Worm (Caenorhabditis elegans) whole organism, L1 larva: ENCODE measurements around the gene W01B6.3.

Experiments
- C04F5.9 ChIP-seq: sonication (generic microtip); optimal IDR thresholded peaks from 2 replicates; lab custom pipeline; 2016; ENCODE audit warnings: missing genetic modification characterization, missing compliant biosample characterization
- C16A3.4 ChIP-seq: fragments of 150-350 bp; optimal IDR thresholded peaks from 2 replicates; lab custom pipeline; 2014; ENCODE audit warnings: missing biosample characterization, missing genetic modification characterization
- C34B4.2 ChIP-seq: sonication (generic microtip); optimal IDR thresholded peaks from 2 replicates; lab custom pipeline; 2017; ENCODE audit warnings: mild to moderate bottlenecking, missing genetic modification characterization, missing compliant biosample characterization
- F16B12.6 ChIP-seq: fragments of 150-350 bp; optimal IDR thresholded peaks from 2 replicates; lab custom pipeline; 2014; ENCODE audit warnings: missing biosample characterization, missing genetic modification characterization
- Y116A8C.19 ChIP-seq: sonication (generic microtip); optimal IDR thresholded peaks from 2 replicates; lab custom pipeline; 2016; ENCODE audit warnings: missing compliant biosample characterization, missing genetic modification characterization, borderline replicate concordance
- aha-1 ChIP-seq: fragments of 150-350 bp; optimal IDR thresholded peaks from 2 replicates; lab custom pipeline; 2014; ENCODE audit warnings: missing biosample characterization, missing genetic modification characterization
- alr-1 ChIP-seq: fragments of 200-800 bp; sonication (Bioruptor generic); optimal IDR thresholded peaks from 2 replicates; lab custom pipeline; 2018; ENCODE audit warnings: borderline replicate concordance, mild to moderate bottlenecking, missing genetic modification characterization, missing compliant biosample characterization
- ama-1 ChIP-seq: fragments of 150-350 bp; optimal IDR thresholded peaks from 2 replicates; lab custom pipeline; 2014
- blmp-1 ChIP-seq: fragments of 150-350 bp; optimal IDR thresholded peaks from 2 replicates; lab custom pipeline; 2014; ENCODE audit warnings: missing biosample characterization, missing genetic modification characterization
- ceh-63 ChIP-seq: fragments of 200-800 bp; sonication (Bioruptor generic); optimal IDR thresholded peaks from 2 replicates; lab custom pipeline; 2018; ENCODE audit warnings: mild to moderate bottlenecking, missing genetic modification characterization, missing compliant biosample characterization
- ceh-8 ChIP-seq: fragments of 200-800 bp; sonication (Bioruptor generic); optimal IDR thresholded peaks from 2 replicates; lab custom pipeline; 2018; ENCODE audit warnings: mild to moderate bottlenecking, missing genetic modification characterization, moderate library complexity, missing compliant biosample characterization
- ceh-88 ChIP-seq: fragments of 200-800 bp; sonication (Bioruptor generic); IDR thresholded peaks from 2 replicates; pipeline ENCODE4 v1.3.6; 2022; ENCODE audit warnings: missing genetic modification characterization, missing compliant biosample characterization
- dsc-1 ChIP-seq: sonication (generic microtip); optimal IDR thresholded peaks from 2 replicates; lab custom pipeline; 2016; ENCODE audit warnings: mild to moderate bottlenecking, missing genetic modification characterization, missing compliant biosample characterization
- efl-1 ChIP-seq, 4 experiments: fragments of 150-350 bp; optimal IDR thresholded peaks in 3 of 4; peaks in 1 of 4; 1 replicate in 1 of 4; 2 replicates in 3 of 4; lab custom pipeline; 2014; ENCODE audit warnings: missing biosample characterization in 2 of 4, missing genetic modification characterization in 2 of 4, missing genetic modification reagents in 2 of 4
- egl-27 ChIP-seq, 2 experiments: fragments of 150-350 bp in 1 of 2; sonication (generic microtip); optimal IDR thresholded peaks; 3 replicates each; lab custom pipeline; 2017 to 2018; ENCODE audit warnings: missing biosample characterization in 2 of 2, missing genetic modification characterization in 2 of 2, missing genetic modification reagents in 2 of 2
- elt-2 ChIP-seq: sonication (generic microtip); optimal IDR thresholded peaks from 2 replicates; lab custom pipeline; 2016; ENCODE audit warnings: missing genetic modification characterization, mild to moderate bottlenecking, inconsistent platforms, missing compliant biosample characterization, missing genetic modification reagents
- fkh-8 ChIP-seq: sonication (generic microtip); optimal IDR thresholded peaks from 2 replicates; lab custom pipeline; 2016; ENCODE audit warnings: mild to moderate bottlenecking, missing genetic modification characterization, missing compliant biosample characterization
- fos-1 ChIP-seq: fragments of 150-350 bp; optimal IDR thresholded peaks from 2 replicates; lab custom pipeline; 2014; ENCODE audit warnings: missing biosample characterization, missing genetic modification characterization
- grh-1 ChIP-seq: fragments of 200-800 bp; sonication (Bioruptor generic); IDR thresholded peaks from 2 replicates; pipeline ENCODE4 v1.3.6; 2022; ENCODE audit warnings: missing genetic modification reagents, missing genetic modification characterization, missing compliant biosample characterization
- hlh-17 ChIP-seq: fragments of 200-800 bp; sonication (Bioruptor generic); optimal IDR thresholded peaks from 2 replicates; lab custom pipeline; 2018; ENCODE audit warnings: missing genetic modification characterization, mild to moderate bottlenecking, missing compliant biosample characterization, moderate library complexity, borderline replicate concordance
- isw-1 ChIP-seq: fragments of 200-800 bp; sonication (Bioruptor generic); IDR thresholded peaks from 2 replicates; pipeline ENCODE4 v1.3.6; 2022; ENCODE audit warnings: missing genetic modification characterization, missing compliant biosample characterization
- lin-14 ChIP-seq: fragments of 200-800 bp; sonication (Bioruptor generic); optimal IDR thresholded peaks from 2 replicates; lab custom pipeline; 2018; ENCODE audit warnings: mild to moderate bottlenecking, missing genetic modification characterization, moderate library complexity, missing compliant biosample characterization
- lsy-2 ChIP-seq, 2 experiments: fragments of 150-350 bp; optimal IDR thresholded peaks; 2 replicates each; lab custom pipeline; 2014; ENCODE audit warnings: missing biosample characterization in 2 of 2, missing genetic modification characterization in 2 of 2
- mab-9 ChIP-seq: fragments of 200-800 bp; sonication (Bioruptor generic); IDR thresholded peaks from 2 replicates; pipeline ENCODE4 v1.3.6; 2022; ENCODE audit warnings: missing genetic modification reagents, missing genetic modification characterization, missing compliant biosample characterization
- mdl-1 ChIP-seq, 2 experiments: fragments of 150-350 bp; optimal IDR thresholded peaks; 2 replicates each; lab custom pipeline; 2014 to 2017; ENCODE audit warnings: missing biosample characterization in 2 of 2, missing genetic modification characterization in 2 of 2, inconsistent platforms in 1 of 2
- mep-1 ChIP-seq: fragments of 150-350 bp; optimal IDR thresholded peaks from 2 replicates; lab custom pipeline; 2014; ENCODE audit warnings: missing biosample characterization, missing genetic modification characterization
- nhr-11 ChIP-seq: fragments of 150-350 bp; optimal IDR thresholded peaks from 2 replicates; lab custom pipeline; 2014; ENCODE audit warnings: missing biosample characterization, missing genetic modification characterization
- nhr-12 ChIP-seq: sonication (generic microtip); optimal IDR thresholded peaks from 2 replicates; lab custom pipeline; 2017; ENCODE audit warnings: missing biosample characterization, missing genetic modification characterization
- nhr-20 ChIP-seq: sonication (generic microtip); optimal IDR thresholded peaks from 2 replicates; lab custom pipeline; 2016; ENCODE audit warnings: mild to moderate bottlenecking, missing genetic modification characterization, missing compliant biosample characterization
- nhr-90 ChIP-seq: sonication (generic microtip); optimal IDR thresholded peaks from 2 replicates; lab custom pipeline; 2016; ENCODE audit warnings: mild to moderate bottlenecking, missing genetic modification characterization, missing compliant biosample characterization; ENCODE audit not compliant: poor library complexity
- pax-3 ChIP-seq: fragments of 200-800 bp; sonication (Bioruptor generic); optimal IDR thresholded peaks from 2 replicates; lab custom pipeline; 2018; ENCODE audit warnings: mild to moderate bottlenecking, missing genetic modification characterization, moderate library complexity, missing compliant biosample characterization
- rnt-1 ChIP-seq: sonication (generic microtip); optimal IDR thresholded peaks from 2 replicates; lab custom pipeline; 2016; ENCODE audit warnings: mild to moderate bottlenecking, missing genetic modification characterization, moderate library complexity, missing compliant biosample characterization
- snpc-4 ChIP-seq: fragments of 150-350 bp; optimal IDR thresholded peaks from 2 replicates; lab custom pipeline; 2014; ENCODE audit warnings: missing biosample characterization, missing genetic modification characterization
- tlp-1 ChIP-seq: fragments of 150-350 bp; optimal IDR thresholded peaks from 2 replicates; lab custom pipeline; 2014; ENCODE audit warnings: missing biosample characterization, missing genetic modification characterization
- zag-1 ChIP-seq: fragments of 150-350 bp; optimal IDR thresholded peaks from 2 replicates; lab custom pipeline; 2014; ENCODE audit warnings: missing biosample characterization, missing genetic modification characterization

The W01B6.3 gene

ce11 chrIV:10056138-10056537 lies 16.3 kb downstream of the W01B6.3 start, which contains the start of gene T04B2.7:
Gene T04B2.7, minus strand, starts transcription at chrIV:10056238.
- TF ChIP-seq tlp-1 (no peak), fos-1 (no peak), F16B12.6 (tag; lab: Kevin White, UChicago) (no peak), C16A3.4 (tag; lab: Kevin White, UChicago) (no peak), blmp-1 (tag; lab: Kevin White, UChicago) (no peak), C04F5.9 (tag; lab: Kevin White, UChicago) (no peak), Y116A8C.19 (tag; lab: Kevin White, UChicago) (no peak), C34B4.2 (tag; lab: Kevin White, UChicago) (no peak), alr-1 (no peak), rnt-1 (tag; lab: Kevin White, UChicago) (no peak), ceh-63 (GFP tag; lab: Kevin White, UChicago) (no peak), hlh-17 (GFP tag; lab: Kevin White, UChicago) (no peak), dsc-1 (tag; lab: Kevin White, UChicago) (no peak), mdl-1 (tag; optimal IDR thresholded peaks at IDR 0.05; lab: Kevin White, UChicago) (no peak), aha-1 (tag; lab: Kevin White, UChicago) (no peak), zag-1 (no peak), nhr-90 (no peak)

ce11 chrIV:10053550-10053949 lies 18.9 kb downstream of the W01B6.3 start, which contains the start of gene srv-12:
Gene srv-12, minus strand, starts transcription at chrIV:10053650.
- TF ChIP-seq nhr-11: no peak

- TF ChIP-seq mab-9 (GFP tag; lab: Robert Waterston, UW): no peak
- TF ChIP-seq rnt-1 (tag; lab: Kevin White, UChicago): no peak
- no peak for TF ChIP-seq nhr-20 (tag; lab: Kevin White, UChicago)
- no peak for TF ChIP-seq ceh-88 (GFP tag; lab: Robert Waterston, UW)
- TF ChIP-seq nhr-12 (tag; lab: Kevin White, UChicago): no peak
- TF ChIP-seq mep-1: no peak
- no peak for TF ChIP-seq elt-2 (tag; lab: Kevin White, UChicago)
- no peak for TF ChIP-seq snpc-4 (tag; lab: Kevin White, UChicago)
- no peak for TF ChIP-seq zag-1
- no peak for TF ChIP-seq lsy-2 (tag; optimal IDR thresholded peaks at IDR 0.05; lab: Kevin White, UChicago)
- TF ChIP-seq isw-1 (GFP tag; lab: Robert Waterston, UW): no peak
- TF ChIP-seq alr-1: no peak
- no peak for TF ChIP-seq pax-3
- no peak for TF ChIP-seq egl-27 (tag; optimal IDR thresholded peaks at IDR 0.05; lab: Kevin White, UChicago)
- TF ChIP-seq ama-1 (lab: Kevin White, UChicago): no peak
Observed at ce11 chrIV:10051088-10051487, 21.3 kb downstream of the W01B6.3 start, which contains the start of gene T04B2.8. Gene T04B2.8, minus strand, starts transcription at chrIV:10051188.

- TF ChIP-seq grh-1 (GFP tag; lab: Robert Waterston, UW) (no peak), ceh-8 (no peak), blmp-1 (tag; lab: Kevin White, UChicago) (peak; percentile 18), fkh-8 (tag; lab: Kevin White, UChicago) (no peak), snpc-4 (tag; lab: Kevin White, UChicago) (no peak), tlp-1 (no peak), efl-1 (optimal IDR thresholded peaks at IDR 0.05; lab: Kevin White, UChicago) (no peak), efl-1 (GFP tag; optimal IDR thresholded peaks at IDR 0.05 in 1 of 2; lab: Kevin White, UChicago) (peak in 1 of 2 experiments; percentile 59), rnt-1 (tag; lab: Kevin White, UChicago) (peak; percentile 25), lin-14 (GFP tag; lab: Kevin White, UChicago) (peak; percentile 72)
Observed at ce11 chrIV:10048268-10048667, 24.2 kb downstream of the W01B6.3 start.
